Worm (Caenorhabditis elegans): ENCODE data around the gene Y51H7BR.7.
"Not testable (repeated sequence)": the region's sequence is repeated elsewhere in the genome, so short reads cannot be mapped to it uniquely, and the experiment has no call there.

- TF ChIP-seq C04F5.9 (tag; optimal IDR thresholded peaks at IDR 0.05); elt-2 (tag; optimal IDR thresholded peaks at IDR 0.05); alr-1 (tag; optimal IDR thresholded peaks at IDR 0.05; ENCODE audit: borderline replicate concordance); egl-27 (tag; optimal IDR thresholded peaks at IDR 0.05); lin-14 (GFP tag; optimal IDR thresholded peaks at IDR 0.05); dpl-1 (GFP tag; optimal IDR thresholded peaks at IDR 0.05); nhr-76 (tag; optimal IDR thresholded peaks at IDR 0.05); unc-30 (tag; optimal IDR thresholded peaks at IDR 0.05): not testable (repeated sequence)
Observed at ce11 chrII:1543182-1543581, 17.8 kb upstream of the Y51H7BR.7 start, which contains the start of gene K05F6.4.

Data from whole organism, L1 larva.